Worm (Caenorhabditis elegans): Measurements from ENCODE around the gene usp-4.

usp-4 gene

DNA sequence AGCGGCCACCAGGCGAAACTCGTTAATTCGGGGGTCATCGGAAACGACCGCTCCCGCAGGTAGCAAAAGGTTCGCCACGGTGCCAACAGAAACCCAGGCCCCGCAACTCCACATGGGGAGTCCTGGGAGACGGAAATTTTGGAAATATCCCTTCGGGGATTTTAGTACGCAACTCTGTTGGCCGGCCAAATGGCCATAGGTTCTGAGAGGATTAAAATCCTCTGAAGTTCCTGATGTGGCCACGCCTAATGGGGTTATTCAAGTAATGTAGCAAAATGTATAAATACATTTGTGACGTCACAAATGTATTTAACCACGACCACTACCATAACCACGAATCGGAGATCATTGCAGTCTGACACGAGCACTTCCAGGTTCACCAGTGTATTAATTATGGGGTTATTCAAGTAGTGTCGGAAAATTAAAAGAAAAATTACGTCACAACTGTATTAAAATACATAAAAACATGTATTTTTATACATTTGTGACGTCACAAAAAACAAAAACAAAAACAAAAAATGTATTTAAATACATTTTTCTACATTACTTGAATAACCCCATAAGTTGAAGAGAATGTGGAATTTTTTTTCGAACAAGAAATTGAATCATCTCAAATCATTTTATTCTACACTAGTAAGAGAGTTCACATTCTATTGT, 36.3 kb downstream of the usp-4 start:
- TF ChIP-seq ces-1 (GFP tag; optimal IDR thresholded peaks at IDR 0.05), result peak; percentile 0
- TF ChIP-seq nhr-28 (tag; optimal IDR thresholded peaks at IDR 0.05), result no peak
- no peak for TF ChIP-seq ceh-39 (tag; optimal IDR thresholded peaks at IDR 0.05)
- no peak for TF ChIP-seq ceh-43 (GFP tag; optimal IDR thresholded peaks at IDR 0.05)
- peak; percentile 96 for TF ChIP-seq zip-8 (tag; optimal IDR thresholded peaks at IDR 0.05)
- no peak for TF ChIP-seq unc-39 (tag; optimal IDR thresholded peaks at IDR 0.05)
- no peak for TF ChIP-seq mep-1 (tag; optimal IDR thresholded peaks at IDR 0.05)

DNA sequence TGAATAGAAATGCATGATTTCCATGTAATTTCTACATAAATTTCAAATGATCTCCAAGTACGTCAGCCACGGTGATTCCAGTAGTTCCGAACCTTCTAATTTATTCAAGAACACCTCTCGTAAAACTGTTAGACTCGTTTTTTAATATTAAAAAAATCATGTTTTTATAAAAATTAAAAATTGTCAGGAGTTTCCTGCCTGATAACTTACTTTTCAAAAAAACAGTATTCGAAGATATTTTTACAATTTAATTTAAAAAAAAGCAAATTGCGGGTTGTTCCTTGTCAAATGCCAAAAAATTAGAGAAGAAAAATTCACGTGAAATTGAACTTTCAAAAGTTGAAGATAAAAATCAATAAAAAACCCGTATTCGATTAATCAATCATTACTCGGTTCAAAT, 38.4 kb downstream of the usp-4 start, which contains the start of the genes C17H12.3 and C17H12.12:
Gene C17H12.3 (minus strand): TSS at position 101 of the 400 bp plus-strand sequence.
Gene C17H12.12 (plus strand): TSS at position 396 of the 400 bp plus-strand sequence.
- TF ChIP-seq sptf-1 (tag; optimal IDR thresholded peaks at IDR 0.05) (no peak), unc-62 (GFP tag; optimal IDR thresholded peaks at IDR 0.05) (no peak), ceh-83 (GFP tag; optimal IDR thresholded peaks at IDR 0.05) (no peak), nhr-237 (tag; optimal IDR thresholded peaks at IDR 0.05) (no peak), lin-13 (tag; optimal IDR thresholded peaks at IDR 0.05) (no peak), tbx-8 (GFP tag; optimal IDR thresholded peaks at IDR 0.05) (no peak), bed-3 (GFP tag; optimal IDR thresholded peaks at IDR 0.05) (no peak), hlh-1 (tag; optimal IDR thresholded peaks at IDR 0.05) (no peak), ceh-39 (tag; optimal IDR thresholded peaks at IDR 0.05) (no peak), M03D4.4 (tag; optimal IDR thresholded peaks at IDR 0.05) (no peak), drap-1 (GFP tag; optimal IDR thresholded peaks at IDR 0.05) (no peak), nhr-28 (tag; optimal IDR thresholded peaks at IDR 0.05) (no peak), pha-4 (tag; optimal IDR thresholded peaks at IDR 0.05) (no peak), ztf-11 (tag; optimal IDR thresholded peaks at IDR 0.05) (no peak), ces-1 (GFP tag; optimal IDR thresholded peaks at IDR 0.05) (no peak), nhr-76 (tag; optimal IDR thresholded peaks at IDR 0.05) (no peak)

DNA sequence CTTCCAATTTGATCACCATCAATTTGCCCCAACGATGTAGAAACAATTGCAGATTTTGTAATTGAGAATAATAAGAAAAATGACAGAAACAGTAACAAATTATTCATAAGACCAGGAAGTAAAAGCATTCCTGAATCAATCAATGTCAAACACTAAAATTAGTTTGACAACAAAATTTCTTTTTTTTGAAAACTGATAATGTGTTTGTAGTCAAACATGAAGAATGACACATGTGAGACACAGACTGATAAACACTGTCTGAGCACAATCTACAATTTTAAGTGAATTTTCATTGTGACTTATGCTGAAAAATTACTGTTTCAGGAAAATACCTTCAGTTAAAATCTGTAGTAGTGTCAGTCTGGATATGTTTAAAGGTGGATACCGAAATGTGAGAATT, 45.0 kb downstream of the usp-4 start, which contains the start of the genes cest-4 and C17H12.11:
Gene cest-4 (minus strand): TSS at position 206 of the 400 bp plus-strand sequence.
Gene C17H12.11 (plus strand): TSS at position 256 of the 400 bp plus-strand sequence.
- TF ChIP-seq nhr-237 (tag; optimal IDR thresholded peaks at IDR 0.05) (no peak), mep-1 (tag; optimal IDR thresholded peaks at IDR 0.05) (no peak), ham-2 (GFP tag; optimal IDR thresholded peaks at IDR 0.05) (no peak), lin-13 (tag; optimal IDR thresholded peaks at IDR 0.05) (no peak), ceh-39 (tag; optimal IDR thresholded peaks at IDR 0.05) (no peak), elt-1 (tag; optimal IDR thresholded peaks at IDR 0.05; ENCODE audit: borderline replicate concordance, insufficient read depth) (no peak), tbx-8 (GFP tag; optimal IDR thresholded peaks at IDR 0.05) (no peak), zip-8 (tag; optimal IDR thresholded peaks at IDR 0.05) (no peak), blmp-1 (tag; optimal IDR thresholded peaks at IDR 0.05) (no peak), cnd-1 (tag; optimal IDR thresholded peaks at IDR 0.05) (no peak), nhr-28 (tag; optimal IDR thresholded peaks at IDR 0.05) (no peak), hlh-1 (tag; optimal IDR thresholded peaks at IDR 0.05) (no peak), elt-3 (tag; optimal IDR thresholded peaks at IDR 0.05) (no peak), ceh-43 (GFP tag; optimal IDR thresholded peaks at IDR 0.05) (no peak), ces-1 (GFP tag; optimal IDR thresholded peaks at IDR 0.05) (no peak), M03D4.4 (tag; optimal IDR thresholded peaks at IDR 0.05) (no peak), ceh-83 (GFP tag; optimal IDR thresholded peaks at IDR 0.05) (no peak), pha-4 (tag; optimal IDR thresholded peaks at IDR 0.05) (no peak), bed-3 (GFP tag; optimal IDR thresholded peaks at IDR 0.05) (no peak)

DNA sequence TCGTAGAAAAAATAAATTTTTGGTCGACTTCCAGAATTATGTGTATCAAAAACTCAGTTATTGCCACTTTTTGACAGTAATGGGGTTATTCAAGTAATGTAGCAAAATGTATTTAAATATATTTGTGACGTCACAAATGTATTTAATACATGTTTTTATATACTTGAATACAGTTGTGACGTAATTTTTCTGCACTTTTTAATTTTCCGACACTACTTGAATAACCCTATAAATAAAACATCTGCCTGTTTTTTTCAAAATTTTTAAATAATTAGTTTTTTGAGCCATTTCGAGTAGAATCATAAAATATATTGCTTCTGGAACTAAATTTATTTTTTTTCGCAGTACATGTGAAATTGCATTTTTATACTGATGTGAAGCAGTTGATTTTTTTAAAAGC, 46.2 kb downstream of the usp-4 start:
- TF ChIP-seq lin-13 (tag; optimal IDR thresholded peaks at IDR 0.05) (no peak), zip-8 (tag; optimal IDR thresholded peaks at IDR 0.05) (peak; percentile 91), unc-39 (tag; optimal IDR thresholded peaks at IDR 0.05) (no peak), sem-2 (GFP tag; optimal IDR thresholded peaks at IDR 0.05) (no peak), M03D4.4 (tag; optimal IDR thresholded peaks at IDR 0.05) (no peak), ceh-83 (GFP tag; optimal IDR thresholded peaks at IDR 0.05) (no peak)

DNA sequence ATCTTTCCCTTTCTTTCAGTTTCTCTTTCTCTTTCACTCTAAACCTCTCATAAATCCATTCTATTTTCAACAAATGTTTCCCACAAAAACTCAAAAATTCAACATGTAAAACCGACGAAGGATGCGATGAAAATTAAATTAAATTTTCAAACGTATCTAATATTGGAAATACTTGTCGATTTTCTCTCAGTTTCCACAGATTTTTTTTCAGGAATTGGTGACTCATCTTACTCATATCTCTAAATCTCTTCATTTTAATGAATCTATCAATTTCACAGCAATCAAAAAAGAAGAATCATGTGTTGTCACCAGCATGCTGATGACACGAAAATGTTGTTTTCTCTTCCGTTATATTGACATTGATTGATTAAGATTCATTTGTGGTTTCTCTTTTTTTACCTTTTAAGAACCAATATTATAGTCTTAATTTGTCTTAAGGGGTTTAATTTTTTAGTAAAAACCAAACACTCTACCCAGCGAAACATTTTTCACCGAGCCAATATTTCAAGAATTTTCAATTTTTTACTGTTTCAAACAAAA, 46.8 kb downstream of the usp-4 start:
- no peak for TF ChIP-seq lsy-2 (tag; optimal IDR thresholded peaks at IDR 0.05)
- TF ChIP-seq unc-62 (GFP tag; optimal IDR thresholded peaks at IDR 0.05), result peak; percentile 61

DNA sequence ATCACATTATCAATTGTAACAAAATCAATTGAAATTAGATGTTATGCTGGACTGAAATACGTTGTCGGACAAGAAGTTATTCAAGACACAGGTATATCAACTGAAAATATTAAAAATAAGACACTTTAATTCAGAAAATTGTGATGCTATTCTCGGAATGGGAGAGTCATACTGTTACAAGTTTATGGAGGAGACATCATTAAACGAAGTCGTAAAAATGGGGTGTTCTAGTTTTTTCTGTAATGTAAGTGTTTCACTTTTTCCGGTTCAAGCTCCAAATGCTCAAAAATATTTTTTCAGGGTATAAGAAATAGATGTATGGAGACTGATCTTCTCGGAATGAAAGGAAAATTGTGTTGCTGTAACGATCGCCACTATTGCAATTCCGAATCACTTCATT, 47.7 kb downstream of the usp-4 start, which contains the start of gene C17H12.37:
Gene C17H12.37 (plus strand): TSS at position 301 of the 400 bp plus-strand sequence.
- no peak for TF ChIP-seq lin-32 (GFP tag; optimal IDR thresholded peaks at IDR 0.05)
- no peak for TF ChIP-seq nhr-2 (tag; optimal IDR thresholded peaks at IDR 0.05)
- no peak for TF ChIP-seq zip-8 (tag; optimal IDR thresholded peaks at IDR 0.05)
- TF ChIP-seq nhr-12 (tag; optimal IDR thresholded peaks at IDR 0.05), result no peak
- TF ChIP-seq hlh-1 (tag; optimal IDR thresholded peaks at IDR 0.05), result no peak
- TF ChIP-seq sptf-1 (tag; optimal IDR thresholded peaks at IDR 0.05), result no peak
- no peak for TF ChIP-seq nhr-76 (tag; optimal IDR thresholded peaks at IDR 0.05)
- TF ChIP-seq tbx-8 (GFP tag; optimal IDR thresholded peaks at IDR 0.05), result no peak
- no peak for TF ChIP-seq lsy-2 (tag; optimal IDR thresholded peaks at IDR 0.05)
- TF ChIP-seq elt-3 (tag; optimal IDR thresholded peaks at IDR 0.05), result no peak
- no peak for TF ChIP-seq elt-1 (tag; optimal IDR thresholded peaks at IDR 0.05; ENCODE audit: borderline replicate concordance, insufficient read depth)
- no peak for TF ChIP-seq unc-120 (tag; optimal IDR thresholded peaks at IDR 0.05; ENCODE audit: poor library complexity, severe bottlenecking)
- no peak for TF ChIP-seq mep-1 (tag; optimal IDR thresholded peaks at IDR 0.05)
- TF ChIP-seq ham-2 (GFP tag; optimal IDR thresholded peaks at IDR 0.05), result no peak
- no peak for TF ChIP-seq nhr-237 (tag; optimal IDR thresholded peaks at IDR 0.05)
- no peak for TF ChIP-seq unc-39 (tag; optimal IDR thresholded peaks at IDR 0.05)
- no peak for TF ChIP-seq nhr-28 (tag; optimal IDR thresholded peaks at IDR 0.05)
